Comparison of ENCODE assay signal across 1 fruit fly cellular context in the genomic region with DNA sequence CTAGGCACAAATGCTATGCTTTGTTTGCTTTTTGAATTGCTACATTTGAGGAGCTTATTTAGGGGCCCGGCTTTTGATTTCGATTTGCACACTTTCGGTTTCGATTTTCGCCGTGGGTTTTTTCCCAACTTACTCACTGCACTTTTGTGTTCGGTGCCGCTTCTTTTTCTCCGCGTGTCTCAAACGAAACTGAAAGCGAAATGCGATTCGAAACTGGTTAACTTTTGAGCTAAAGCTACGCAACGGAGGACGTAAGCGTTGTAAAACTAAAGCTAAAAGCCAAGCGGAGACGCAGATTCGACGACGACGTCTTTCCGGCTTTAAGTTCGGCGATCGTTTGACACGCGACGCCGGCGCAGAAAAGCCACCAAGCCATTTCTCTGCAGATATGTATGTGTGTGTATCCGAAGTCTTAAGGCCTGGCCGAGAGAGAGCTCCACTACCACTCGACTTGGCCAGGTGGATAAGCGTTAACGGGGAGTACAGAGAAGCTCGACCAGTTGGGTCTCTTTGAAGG.
A peak's percentile ranks its signal among the peaks of the same experiment; 100 is the strongest.
TF ChIP-seq lines count a peak whose summit lies in the region.

A gene (minus strand): TSS at position 349 of the 517 bp plus-strand sequence.

TF ChIP-seq in whole organism, embryonic, 481 proteins besides CTCF, POLR2A, EP300 and RAD21 (continued from another document):
- 0 out of 2 replicates have a peak, but pooled peaks have one; percentile 9 for TF ChIP-seq Drgx (GFP tag; IDR thresholded peaks at IDR 0.05; lab: Robert Waterston, UW)
